Fruit fly (Drosophila melanogaster) whole organism: ENCODE results near the gene tctn.

Experiments used
- Dll ChIP-seq: fragments of >200 bp; optimal IDR thresholded peaks from 2 replicates; lab custom pipeline; 2017
- psq ChIP-seq: fragments of >200 bp; optimal IDR thresholded peaks from 2 replicates; lab custom pipeline; 2017

DNA sequence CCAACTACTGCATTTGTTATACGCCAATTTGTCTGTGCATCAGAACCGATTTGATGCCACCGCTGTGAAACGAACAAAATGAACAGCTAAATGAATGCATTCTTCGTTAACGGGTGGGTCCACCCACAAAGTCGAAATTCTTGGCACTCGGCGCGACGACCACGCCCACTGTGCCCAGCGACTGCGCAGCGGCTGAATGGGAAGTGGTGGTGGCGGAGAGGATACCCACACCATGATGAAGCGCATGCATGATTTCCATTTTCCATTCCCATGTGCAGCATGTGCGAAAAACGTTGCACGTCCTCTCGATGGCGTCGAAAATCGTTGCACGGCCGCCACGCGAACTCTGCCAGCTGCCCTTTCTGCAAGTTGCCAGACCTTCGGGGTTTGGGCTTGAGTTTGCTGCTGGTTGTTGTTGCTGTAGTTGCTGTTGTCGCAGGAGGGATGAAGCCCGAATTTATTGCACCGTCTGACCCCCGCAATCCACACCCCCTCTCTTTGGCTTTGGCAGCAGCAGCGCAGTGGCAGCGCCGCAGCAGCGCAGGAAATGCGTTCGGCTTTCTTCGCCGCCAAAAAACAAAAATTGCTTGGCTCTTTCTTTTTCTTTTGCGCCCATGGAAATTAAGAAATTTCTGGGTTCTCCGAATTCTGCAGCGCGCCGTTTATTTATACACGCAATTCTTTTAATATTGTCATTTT lies 49.2 kb downstream of the tctn start:
- TF ChIP-seq psq (lab: Kevin White, UChicago) (no peak), Dll (lab: Kevin White, UChicago) (no peak)
